Worm (Caenorhabditis elegans): ENCODE results near the gene H23N18.5.

The H23N18.5 gene

DNA sequence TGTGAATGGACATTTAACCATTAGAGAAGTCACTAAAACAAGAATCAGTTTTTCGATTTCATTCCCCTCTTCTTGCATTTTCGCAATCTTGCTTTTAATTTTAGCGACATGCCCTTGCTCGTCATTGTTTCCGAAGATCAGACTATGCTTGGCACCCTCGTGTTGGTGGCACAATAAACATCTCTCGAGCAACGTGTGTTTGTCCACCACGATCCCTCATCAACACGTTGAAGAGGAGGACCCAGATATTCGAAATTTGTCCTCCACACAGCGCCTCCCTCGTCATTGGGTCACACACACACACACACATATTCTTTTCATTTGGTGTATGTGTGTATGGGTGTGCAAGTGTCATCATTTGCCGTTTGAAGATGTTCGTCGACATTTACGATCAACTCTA is 46.8 kb downstream of the H23N18.5 start, which contains the start of gene srd-32:
Gene srd-32, plus strand, starts transcription at position 301 of the 400 bp plus-strand sequence.
- TF ChIP-seq ztf-22 (GFP tag; optimal IDR thresholded peaks at IDR 0.05) = no peak
- no peak for TF ChIP-seq egl-18 (GFP tag; IDR thresholded peaks at IDR 0.05)
- no peak for TF ChIP-seq lin-54 (GFP tag; optimal IDR thresholded peaks at IDR 0.05)
- no peak for TF ChIP-seq cebp-2 (GFP tag; IDR thresholded peaks at IDR 0.05)
- TF ChIP-seq mes-4 (tag; optimal IDR thresholded peaks at IDR 0.05) = no peak
- no peak for TF ChIP-seq zfh-2 (GFP tag; conservative IDR thresholded peaks at IDR 0.05)
- TF ChIP-seq lir-1 (GFP tag; conservative IDR thresholded peaks at IDR 0.05) = no peak
- no peak for TF ChIP-seq unc-130 (GFP tag; optimal IDR thresholded peaks at IDR 0.05)
- no peak for TF ChIP-seq sptf-2 (GFP tag; optimal IDR thresholded peaks at IDR 0.05)
- TF ChIP-seq rec-8 (tag; optimal IDR thresholded peaks at IDR 0.05) = no peak
- TF ChIP-seq madf-10 (tag; optimal IDR thresholded peaks at IDR 0.05) = no peak
- TF ChIP-seq F33H1.4 (GFP tag; IDR thresholded peaks at IDR 0.05) = no peak
- no peak for TF ChIP-seq xnd-1 (tag; optimal IDR thresholded peaks at IDR 0.05)

- TF ChIP-seq snpc-1.1 (tag; optimal IDR thresholded peaks at IDR 0.05; ENCODE audit: insufficient read depth) (no peak), him-1 (tag; optimal IDR thresholded peaks at IDR 0.05) (no peak), dpff-1 (tag; optimal IDR thresholded peaks at IDR 0.05) (no peak), unc-62 (GFP tag; optimal IDR thresholded peaks at IDR 0.05) (no peak), lin-26 (GFP tag; IDR thresholded peaks at IDR 0.05) (no peak), F33H1.4 (GFP tag; IDR thresholded peaks at IDR 0.05) (no peak), snpc-4 (GFP tag; optimal IDR thresholded peaks at IDR 0.05) (no peak), snpc-4 (tag; optimal IDR thresholded peaks at IDR 0.05) (no peak), Y95B8A.8 (GFP tag; IDR thresholded peaks at IDR 0.05) (no peak), somi-1 (GFP tag; optimal IDR thresholded peaks at IDR 0.05) (no peak), attf-6 (GFP tag; IDR thresholded peaks at IDR 0.05) (no peak), K11D2.4 (GFP tag; IDR thresholded peaks at IDR 0.05) (no peak), repo-1 (tag; optimal IDR thresholded peaks at IDR 0.05) (no peak), zfh-2 (GFP tag; conservative IDR thresholded peaks at IDR 0.05) (no peak)
Observed at ce11 chrV:4864330-4864729, 47.9 kb downstream of the H23N18.5 start.

- TF ChIP-seq pha-4 (tag; optimal IDR thresholded peaks at IDR 0.05) = peak; percentile 11
- TF ChIP-seq nhr-80 (tag; optimal IDR thresholded peaks at IDR 0.05) = peak; percentile 22
- TF ChIP-seq ets-4 (GFP tag; optimal IDR thresholded peaks at IDR 0.05) = no peak
Observed at ce11 chrV:4862737-4863136, 49.4 kb downstream of the H23N18.5 start, which contains the start of gene C37H5.13. C37H5.13 (minus strand) TSS chrV:4862965.

Data from whole organism, young adult.